Worm (Caenorhabditis elegans) whole organism, L4 larva: Measurements from ENCODE around the gene F52E1.3.

ENCODE experiments used
- dpl-1 ChIP-seq: fragments of 150-350 bp; optimal IDR thresholded peaks from 2 replicates; lab custom pipeline; 2014; ENCODE audit warnings: missing biosample characterization, missing genetic modification reagents, missing genetic modification characterization
- lin-1 ChIP-seq: fragments of 200-800 bp; sonication (Bioruptor generic); IDR thresholded peaks from 2 replicates; pipeline ENCODE4 v1.3.6; 2022; ENCODE audit warnings: missing genetic modification reagents, missing genetic modification characterization, missing compliant biosample characterization
- mdl-1 ChIP-seq, 2 experiments: fragments of 150-350 bp in 1 of 2; sonication (generic microtip) in 1 of 2; optimal IDR thresholded peaks; 2 replicates each; lab custom pipeline; 2014 to 2017; ENCODE audit warnings: missing biosample characterization in 2 of 2, missing genetic modification characterization in 2 of 2
- mxl-3 ChIP-seq: fragments of 200-800 bp; sonication (Bioruptor generic); optimal IDR thresholded peaks from 2 replicates; lab custom pipeline; 2018; ENCODE audit warnings: mild to moderate bottlenecking, missing genetic modification characterization, missing compliant biosample characterization
- nhr-11 ChIP-seq: fragments of 150-350 bp; optimal IDR thresholded peaks from 2 replicates; lab custom pipeline; 2014; ENCODE audit warnings: missing biosample characterization, missing genetic modification characterization
- nhr-237 ChIP-seq: sonication (generic microtip); optimal IDR thresholded peaks from 2 replicates; lab custom pipeline; 2017; ENCODE audit warnings: missing biosample characterization, missing genetic modification characterization
- nhr-25 ChIP-seq: sonication (generic microtip); optimal IDR thresholded peaks from 2 replicates; lab custom pipeline; 2017; ENCODE audit warnings: missing genetic modification characterization, mild to moderate bottlenecking, missing compliant biosample characterization, antibody characterized with exemption, moderate library complexity, borderline replicate concordance; ENCODE audit not compliant: insufficient read depth
- pha-4 ChIP-seq, 2 experiments: fragments of 150-350 bp in 1 of 2; fragments of 200-800 bp in 1 of 2; sonication (Bioruptor generic) in 1 of 2; IDR thresholded peaks in 1 of 2; optimal IDR thresholded peaks in 1 of 2; 2 replicates each; pipeline versions ENCODE4 v1.3.6 to Lab custom; 2014 to 2022; ENCODE audit warnings: missing genetic modification characterization in 2 of 2, missing genetic modification reagents in 2 of 2, missing biosample characterization in 1 of 2, missing compliant biosample characterization in 1 of 2
- unc-130 ChIP-seq: sonication (generic microtip); optimal IDR thresholded peaks from 2 replicates; lab custom pipeline; 2016; ENCODE audit warnings: missing genetic modification reagents, missing genetic modification characterization, missing compliant biosample characterization
- zfp-3 ChIP-seq: fragments of 200-800 bp; sonication (Bioruptor generic); conservative IDR thresholded peaks from 2 replicates; pipeline ENCODE4 v1.3.6; 2022; ENCODE audit warnings: missing genetic modification reagents, missing genetic modification characterization, missing compliant biosample characterization

DNA sequence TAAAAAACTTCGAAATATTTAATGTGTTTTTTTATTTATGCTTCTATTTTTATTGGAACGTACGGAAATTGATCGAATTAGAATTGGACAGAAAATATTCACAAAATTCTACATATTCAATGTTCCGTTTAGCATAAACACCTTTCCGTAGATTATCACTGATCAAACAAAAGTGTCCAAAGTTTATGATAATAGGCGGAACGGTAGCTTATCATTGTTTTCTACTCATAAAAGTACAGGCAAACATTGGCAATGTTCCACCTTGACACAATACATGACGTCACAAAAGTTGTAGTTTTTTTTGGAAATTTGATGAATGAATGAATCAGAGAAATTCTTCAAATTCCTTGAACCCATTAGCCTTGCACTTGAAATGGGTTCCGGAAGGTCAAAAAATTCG lies 9.3 kb downstream of the F52E1.3 start:
- TF ChIP-seq zfp-3 = no peak
- no peak for TF ChIP-seq lin-1 (GFP tag; lab: Robert Waterston, UW)
- no peak for TF ChIP-seq mdl-1 (tag; optimal IDR thresholded peaks at IDR 0.05; lab: Kevin White, UChicago)
- no peak for TF ChIP-seq nhr-25 (tag; lab: Kevin White, UChicago)
- no peak for TF ChIP-seq pha-4 (GFP tag; IDR thresholded peaks at IDR 0.05; lab: Robert Waterston, UW)
- no peak for TF ChIP-seq pha-4 (tag; optimal IDR thresholded peaks at IDR 0.05; lab: Kevin White, UChicago)
- no peak for TF ChIP-seq nhr-11
- no peak for TF ChIP-seq unc-130 (GFP tag; lab: Kevin White, UChicago)
- TF ChIP-seq nhr-237 (tag; lab: Kevin White, UChicago) = no peak
- TF ChIP-seq dpl-1 (GFP tag; lab: Kevin White, UChicago) = no peak
- TF ChIP-seq mxl-3 = no peak
